Fruit fly (Drosophila melanogaster): Measurements from ENCODE around the gene CG13005.

Gene CG13005

dm6 chrX:16811213-16811749, 7.8 kb downstream of the CG13005 start, which contains the start of gene CG4829 (continued):
- TF ChIP-seq CG4854 (GFP tag; optimal IDR thresholded peaks at IDR 0.05): peak; percentile 79
- peak; percentile 86 for TF ChIP-seq eyg (GFP tag; optimal IDR thresholded peaks at IDR 0.05)
- TF ChIP-seq CG10147 (GFP tag; optimal IDR thresholded peaks at IDR 0.05): peak; percentile 84
- TF ChIP-seq CG13624 (GFP tag; optimal IDR thresholded peaks at IDR 0.05): peak; percentile 86
- TF ChIP-seq PHDP (tag; optimal IDR thresholded peaks at IDR 0.05): peak; percentile 91
- peak; percentile 89 for TF ChIP-seq fd3F (GFP tag; optimal IDR thresholded peaks at IDR 0.05)
- peak; percentile 85 for TF ChIP-seq caup (GFP tag; optimal IDR thresholded peaks at IDR 0.05; ENCODE audit: severe bottlenecking)
- peak; percentile 90 for TF ChIP-seq CG34422 (GFP tag; IDR thresholded peaks at IDR 0.05)
- peak; percentile 85 for TF ChIP-seq CG1233 (GFP tag; optimal IDR thresholded peaks at IDR 0.05)
- peak; percentile 84 for TF ChIP-seq Mes4 (GFP tag; optimal IDR thresholded peaks at IDR 0.05)
- TF ChIP-seq insv (GFP tag; optimal IDR thresholded peaks at IDR 0.05): peak in 1 of 2 experiments; percentile 21
- TF ChIP-seq CG8944 (GFP tag; optimal IDR thresholded peaks at IDR 0.05): peak; percentile 79
- peak; percentile 95 for TF ChIP-seq CG12071 (GFP tag; optimal IDR thresholded peaks at IDR 0.05)
- peak; percentile 78 for TF ChIP-seq CG14710 (tag; optimal IDR thresholded peaks at IDR 0.05)
- peak; percentile 73 for TF ChIP-seq CG9437 (GFP tag; optimal IDR thresholded peaks at IDR 0.05)
- TF ChIP-seq Elba2 (GFP tag; optimal IDR thresholded peaks at IDR 0.05): no peak
- peak; percentile 86 for TF ChIP-seq CG5245 (GFP tag; optimal IDR thresholded peaks at IDR 0.05)
- TF ChIP-seq NK7.1 (GFP tag; optimal IDR thresholded peaks at IDR 0.05): peak; percentile 83
- TF ChIP-seq CG6791 (GFP tag; IDR thresholded peaks at IDR 0.05; ENCODE audit: partially characterized antibody): no peak
- peak; percentile 99 for TF ChIP-seq Med (GFP tag)
- peak; percentile 91 for TF ChIP-seq Oli (tag; optimal IDR thresholded peaks at IDR 0.05)
- TF ChIP-seq CG33213 (GFP tag; optimal IDR thresholded peaks at IDR 0.05): peak; percentile 85
- peak; percentile 33 for TF ChIP-seq CG4617 (GFP tag; optimal IDR thresholded peaks at IDR 0.05; ENCODE audit: borderline replicate concordance)
- TF ChIP-seq CG17829 (tag; optimal IDR thresholded peaks at IDR 0.05): peak; percentile 86
- TF ChIP-seq al (GFP tag; IDR thresholded peaks at IDR 0.05): peak; percentile 76
- peak; percentile 89 for TF ChIP-seq sob (GFP tag; IDR thresholded peaks at IDR 0.05)
- TF ChIP-seq CG17328 (GFP tag; IDR thresholded peaks at IDR 0.05): peak; percentile 88
- peak; percentile 85 for TF ChIP-seq CG2120 (GFP tag; optimal IDR thresholded peaks at IDR 0.05)
- no peak for TF ChIP-seq Lpt (GFP tag; optimal IDR thresholded peaks at IDR 0.05)
- peak; percentile 91 for TF ChIP-seq NfI (GFP tag; optimal IDR thresholded peaks at IDR 0.05)
- no peak for TF ChIP-seq CkIIα-i1 (GFP tag; IDR thresholded peaks at IDR 0.05)
- TF ChIP-seq Gug (GFP tag; IDR thresholded peaks at IDR 0.05): peak; percentile 80
- no peak for TF ChIP-seq CG8478 (optimal IDR thresholded peaks at IDR 0.05)
- TF ChIP-seq CG14441 (GFP tag; IDR thresholded peaks at IDR 0.05): peak; percentile 91
- peak; percentile 86 for TF ChIP-seq D19A (tag; optimal IDR thresholded peaks at IDR 0.05)
- TF ChIP-seq trh (GFP tag; optimal IDR thresholded peaks at IDR 0.05): peak; percentile 46
- no peak for TF ChIP-seq Trl (optimal IDR thresholded peaks at IDR 0.05)
- peak; percentile 87 for TF ChIP-seq Trl (GFP tag; optimal IDR thresholded peaks at IDR 0.05)
- peak; percentile 52 for TF ChIP-seq CG18011 (GFP tag; optimal IDR thresholded peaks at IDR 0.05)
- TF ChIP-seq amos (GFP tag; IDR thresholded peaks at IDR 0.05; ENCODE audit: partially characterized antibody): no peak
- TF ChIP-seq CG17385 (GFP tag; optimal IDR thresholded peaks at IDR 0.05): peak; percentile 85
- peak; percentile 82 for TF ChIP-seq Dbx (GFP tag; IDR thresholded peaks at IDR 0.05)
- peak; percentile 72 for TF ChIP-seq CG11085 (GFP tag; IDR thresholded peaks at IDR 0.05)
- no peak for TF ChIP-seq h (optimal IDR thresholded peaks at IDR 0.05)
- no peak for TF ChIP-seq lov (optimal IDR thresholded peaks at IDR 0.05)
- peak; percentile 83; the same call in 2 of the 3 replicates for TF ChIP-seq lov (GFP tag; IDR thresholded peaks at IDR 0.05)
- TF ChIP-seq maf-S (GFP tag; optimal IDR thresholded peaks at IDR 0.05): peak; percentile 75
- TF ChIP-seq CG17186 (GFP tag; optimal IDR thresholded peaks at IDR 0.05): peak; percentile 37
- peak; percentile 82 for TF ChIP-seq CG31365 (tag; optimal IDR thresholded peaks at IDR 0.05)
- TF ChIP-seq CG33557 (GFP tag; optimal IDR thresholded peaks at IDR 0.05): peak; percentile 52
- peak; percentile 81 for TF ChIP-seq CG13894 (tag; optimal IDR thresholded peaks at IDR 0.05)
- TF ChIP-seq CG2875 (GFP tag; optimal IDR thresholded peaks at IDR 0.05): peak; percentile 77

Measured in whole organism, embryonic.